Fruit fly (Drosophila melanogaster) whole organism, embryonic: ENCODE data around the gene CG7342.
A peak's percentile ranks its signal among the peaks of the same experiment; 100 is the strongest.

Experiments
- Abd-B ChIP-seq: fragments of 200-800 bp; sonication (Bioruptor generic); optimal IDR thresholded peaks from 2 replicates; lab custom pipeline; 2018; ENCODE audit warnings: missing biosample characterization, mild to moderate bottlenecking, missing genetic modification characterization, moderate library complexity
- Ada2b ChIP-seq: fragments of 200-800 bp; sonication (Bioruptor generic); IDR thresholded peaks from 2 replicates; pipeline ENCODE4 v1.3.6; 2022; ENCODE audit warnings: missing biosample characterization, missing genetic modification characterization
- Bgb ChIP-seq: fragments of 200-800 bp; sonication (Bioruptor generic); IDR thresholded peaks from 2 replicates; pipeline ENCODE4 v1.3.6; 2022; ENCODE audit warnings: missing biosample characterization, missing genetic modification characterization; ENCODE audit not compliant: partially characterized antibody
- CG10543 ChIP-seq: fragments of 200-800 bp; sonication (Bioruptor generic); optimal IDR thresholded peaks from 3 replicates; lab custom pipeline; 2017; ENCODE audit warnings: missing biosample characterization, mild to moderate bottlenecking, missing genetic modification characterization, moderate library complexity
- CG10565 ChIP-seq: fragments of 200-800 bp; sonication (Bioruptor generic); optimal IDR thresholded peaks from 3 replicates; lab custom pipeline; 2016; ENCODE audit warnings: missing biosample characterization, mild to moderate bottlenecking, missing genetic modification characterization
- CG12942 ChIP-seq: fragments of 200-800 bp; sonication (Bioruptor generic); optimal IDR thresholded peaks from 3 replicates; lab custom pipeline; 2016; ENCODE audit warnings: missing biosample characterization, missing genetic modification characterization
- CG13287 ChIP-seq: fragments of 200-800 bp; sonication (Bioruptor generic); IDR thresholded peaks from 2 replicates; pipeline ENCODE4 v1.3.6; 2022; ENCODE audit warnings: missing biosample characterization, missing genetic modification characterization; ENCODE audit not compliant: partially characterized antibody
- CG14050 ChIP-seq: fragments of 200-800 bp; sonication (Bioruptor generic); IDR thresholded peaks from 3 replicates; pipeline ENCODE4 v1.3.6; 2022; ENCODE audit warnings: missing biosample characterization, missing genetic modification characterization
- CG15269 ChIP-seq: fragments of 200-800 bp; sonication (Bioruptor generic); optimal IDR thresholded peaks from 2 replicates; lab custom pipeline; 2018; ENCODE audit warnings: missing biosample characterization, mild to moderate bottlenecking, missing genetic modification characterization, moderate library complexity
- CG15514 ChIP-seq: fragments of 200-800 bp; sonication (Bioruptor generic); optimal IDR thresholded peaks from 3 replicates; lab custom pipeline; 2017; ENCODE audit warnings: missing biosample characterization, missing genetic modification characterization, mild to moderate bottlenecking, moderate library complexity, missing genetic modification reagents
- CG18262 ChIP-seq: fragments of 200-800 bp; optimal IDR thresholded peaks from 3 replicates; lab custom pipeline; 2019; ENCODE audit warnings: missing biosample characterization, mild to moderate bottlenecking, missing genetic modification characterization, moderate library complexity
- CG18599 ChIP-seq: fragments of 200-800 bp; sonication (Bioruptor generic); optimal IDR thresholded peaks from 3 replicates; lab custom pipeline; 2017; ENCODE audit warnings: missing biosample characterization, missing genetic modification characterization, mild to moderate bottlenecking, moderate library complexity, missing genetic modification reagents
- CG2199 ChIP-seq: fragments of 200-800 bp; sonication (Bioruptor generic); IDR thresholded peaks from 3 replicates; pipeline ENCODE4 v1.3.6; 2022; ENCODE audit warnings: missing biosample characterization, missing genetic modification characterization
- CG31224 ChIP-seq: fragments of 200-800 bp; sonication (Bioruptor generic); IDR thresholded peaks from 2 replicates; pipeline ENCODE4 v1.3.6; 2022; ENCODE audit warnings: missing biosample characterization, missing genetic modification characterization
- CG3407 ChIP-seq: fragments of 200-800 bp; sonication (Bioruptor generic); optimal IDR thresholded peaks from 2 replicates; lab custom pipeline; 2018; ENCODE audit warnings: missing biosample characterization, mild to moderate bottlenecking, missing genetic modification characterization
- CG4820 ChIP-seq: fragments of 200-800 bp; sonication (Bioruptor generic); optimal IDR thresholded peaks from 3 replicates; lab custom pipeline; 2016; ENCODE audit warnings: missing biosample characterization, missing genetic modification characterization
- CG6683 ChIP-seq: fragments of 200-800 bp; sonication (Bioruptor generic); optimal IDR thresholded peaks from 2 replicates; lab custom pipeline; 2017; ENCODE audit warnings: missing biosample characterization, mild to moderate bottlenecking, missing genetic modification characterization, missing genetic modification reagents
- CG7271 ChIP-seq: fragments of 200-800 bp; sonication (Bioruptor generic); optimal IDR thresholded peaks from 2 replicates; lab custom pipeline; 2018; ENCODE audit warnings: missing biosample characterization, mild to moderate bottlenecking, missing genetic modification characterization, moderate library complexity
- CG7786 ChIP-seq: fragments of 200-800 bp; sonication (Bioruptor generic); optimal IDR thresholded peaks from 2 replicates; lab custom pipeline; 2016; ENCODE audit warnings: missing biosample characterization, missing genetic modification characterization
- CG7839 ChIP-seq: fragments of 200-800 bp; sonication (Bioruptor generic); optimal IDR thresholded peaks from 3 replicates; lab custom pipeline; 2018; ENCODE audit warnings: missing biosample characterization, mild to moderate bottlenecking, missing genetic modification characterization, moderate library complexity
- CG7928 ChIP-seq: fragments of 200-800 bp; sonication (Bioruptor generic); optimal IDR thresholded peaks from 2 replicates; lab custom pipeline; 2017; ENCODE audit warnings: missing biosample characterization, mild to moderate bottlenecking, missing genetic modification characterization
- CG8944 ChIP-seq: fragments of 200-800 bp; sonication (Bioruptor generic); optimal IDR thresholded peaks from 3 replicates; lab custom pipeline; 2016; ENCODE audit warnings: missing biosample characterization, missing genetic modification characterization
- CG9609 ChIP-seq: fragments of 200-800 bp; sonication (Bioruptor generic); optimal IDR thresholded peaks from 3 replicates; lab custom pipeline; 2016; ENCODE audit warnings: missing biosample characterization, missing genetic modification characterization
- CG9727 ChIP-seq: fragments of 200-800 bp; sonication (Bioruptor generic); optimal IDR thresholded peaks from 3 replicates; lab custom pipeline; 2017; ENCODE audit warnings: missing biosample characterization, mild to moderate bottlenecking, missing genetic modification characterization
- Dbx ChIP-seq: fragments of 200-800 bp; sonication (Bioruptor generic); IDR thresholded peaks from 3 replicates; pipeline ENCODE4 v1.3.6; 2022; ENCODE audit warnings: missing biosample characterization, missing genetic modification characterization
- Doc2 ChIP-seq: fragments of 200-800 bp; sonication (Bioruptor generic); IDR thresholded peaks from 2 replicates; pipeline ENCODE4 v1.3.6; 2022; ENCODE audit warnings: missing biosample characterization, missing genetic modification characterization
- Eip74EF ChIP-seq, 2 experiments: fragments of 200-800 bp in 1 of 2; fragments of >200 bp in 1 of 2; sonication (Bioruptor generic) in 1 of 2; optimal IDR thresholded peaks; 2 replicates each; lab custom pipeline; 2017 to 2019; ENCODE audit warnings: missing biosample characterization in 2 of 2, missing genetic modification characterization in 2 of 2, mild to moderate bottlenecking in 1 of 2, moderate library complexity in 1 of 2
- Nf-YB ChIP-seq: fragments of 200-800 bp; sonication (Bioruptor generic); optimal IDR thresholded peaks from 3 replicates; lab custom pipeline; 2019; ENCODE audit warnings: missing biosample characterization, mild to moderate bottlenecking, missing genetic modification characterization, moderate library complexity
- Oaz ChIP-seq: fragments of 200-800 bp; sonication (Bioruptor generic); IDR thresholded peaks from 2 replicates; pipeline ENCODE4 v1.3.6; 2022; ENCODE audit warnings: missing biosample characterization, missing genetic modification characterization
- Sox100B ChIP-seq: fragments of 200-800 bp; sonication (Bioruptor generic); optimal IDR thresholded peaks from 3 replicates; lab custom pipeline; 2018; ENCODE audit warnings: missing biosample characterization, mild to moderate bottlenecking, missing genetic modification characterization
- Sry-β ChIP-seq: fragments of 200-800 bp; sonication (Bioruptor generic); optimal IDR thresholded peaks from 2 replicates; lab custom pipeline; 2018; ENCODE audit warnings: missing biosample characterization, mild to moderate bottlenecking, missing genetic modification characterization, moderate library complexity
- Ssrp ChIP-seq: fragments of 200-800 bp; sonication (Bioruptor generic); optimal IDR thresholded peaks from 2 replicates; lab custom pipeline; 2018; ENCODE audit warnings: missing biosample characterization, mild to moderate bottlenecking, missing genetic modification characterization, moderate library complexity
- aop ChIP-seq: fragments of 200-800 bp; sonication (Bioruptor generic); IDR thresholded peaks from 2 replicates; pipeline ENCODE4 v1.3.6; 2022; ENCODE audit warnings: missing biosample characterization, missing genetic modification characterization
- cad ChIP-seq: fragments of >200 bp; optimal IDR thresholded peaks from 2 replicates; lab custom pipeline; 2017; ENCODE audit warnings: missing biosample characterization, missing genetic modification characterization
- dmrt99B ChIP-seq: fragments of 200-800 bp; sonication (Bioruptor generic); optimal IDR thresholded peaks from 2 replicates; lab custom pipeline; 2018; ENCODE audit warnings: missing biosample characterization, mild to moderate bottlenecking, missing genetic modification characterization, moderate library complexity
- esg ChIP-seq: fragments of 200-800 bp; sonication (Bioruptor generic); conservative IDR thresholded peaks from 2 replicates; pipeline ENCODE4 v1.3.6; 2022; ENCODE audit warnings: missing biosample characterization, missing genetic modification characterization
- fd96Cb ChIP-seq: fragments of 200-800 bp; sonication (Bioruptor generic); optimal IDR thresholded peaks from 2 replicates; lab custom pipeline; 2018; ENCODE audit warnings: missing biosample characterization, mild to moderate bottlenecking, missing genetic modification characterization, moderate library complexity
- fru ChIP-seq: fragments of >200 bp; optimal IDR thresholded peaks from 2 replicates; lab custom pipeline; 2017
- grau ChIP-seq: fragments of 200-800 bp; optimal IDR thresholded peaks from 3 replicates; lab custom pipeline; 2019; ENCODE audit warnings: missing biosample characterization, mild to moderate bottlenecking, missing genetic modification characterization, moderate library complexity
- gsb ChIP-seq: fragments of 200-800 bp; sonication (Bioruptor generic); IDR thresholded peaks from 2 replicates; pipeline ENCODE4 v1.3.6; 2022; ENCODE audit warnings: missing biosample characterization, missing genetic modification characterization
- jumu ChIP-seq: fragments of 200-800 bp; sonication (Bioruptor generic); optimal IDR thresholded peaks from 3 replicates; lab custom pipeline; 2016; ENCODE audit warnings: missing biosample characterization, missing genetic modification characterization
- nerfin-1 ChIP-seq: fragments of 200-800 bp; sonication (Bioruptor generic); optimal IDR thresholded peaks from 3 replicates; lab custom pipeline; 2019; ENCODE audit warnings: missing biosample characterization, mild to moderate bottlenecking, missing genetic modification characterization, moderate library complexity
- nmo ChIP-seq: fragments of 200-800 bp; sonication (Bioruptor generic); optimal IDR thresholded peaks from 2 replicates; lab custom pipeline; 2018; ENCODE audit warnings: missing biosample characterization, mild to moderate bottlenecking, missing genetic modification characterization, moderate library complexity
- pita ChIP-seq: fragments of 200-800 bp; sonication (Bioruptor generic); optimal IDR thresholded peaks from 2 replicates; lab custom pipeline; 2017; ENCODE audit warnings: missing biosample characterization, mild to moderate bottlenecking, missing genetic modification characterization
- ro ChIP-seq: fragments of 200-800 bp; sonication (Bioruptor generic); IDR thresholded peaks from 2 replicates; pipeline ENCODE4 v1.3.6; 2022; ENCODE audit warnings: missing biosample characterization, missing genetic modification characterization
- sisA ChIP-seq: fragments of 200-800 bp; sonication (Bioruptor generic); IDR thresholded peaks from 2 replicates; pipeline ENCODE4 v1.3.6; 2022; ENCODE audit warnings: missing biosample characterization, missing genetic modification characterization
- stwl ChIP-seq: fragments of 200-800 bp; sonication (Bioruptor generic); optimal IDR thresholded peaks from 3 replicates; lab custom pipeline; 2018; ENCODE audit warnings: missing biosample characterization, mild to moderate bottlenecking, missing genetic modification characterization, moderate library complexity
- tna ChIP-seq: fragments of 200-800 bp; sonication (Bioruptor generic); IDR thresholded peaks from 2 replicates; pipeline ENCODE4 v1.3.6; 2022; ENCODE audit warnings: missing biosample characterization, missing genetic modification characterization; ENCODE audit not compliant: partially characterized antibody
- wdn ChIP-seq: fragments of 200-800 bp; sonication (Bioruptor generic); IDR thresholded peaks from 2 replicates; pipeline ENCODE4 v1.3.6; 2022; ENCODE audit warnings: missing biosample characterization, missing genetic modification characterization
- zen2 ChIP-seq: fragments of 200-800 bp; sonication (Bioruptor generic); IDR thresholded peaks from 3 replicates; pipeline ENCODE4 v1.3.6; 2022; ENCODE audit warnings: missing biosample characterization, missing genetic modification characterization; ENCODE audit not compliant: partially characterized antibody

CG7342 gene

dm6 chr3R:19623606-19624005 is 20.4 kb downstream of the CG7342 start (continued):
- peak; percentile 42 for TF ChIP-seq CG9727
- peak; percentile 28 for TF ChIP-seq Sox100B (GFP tag; lab: Kevin White, UChicago)
- peak; percentile 58 for TF ChIP-seq Abd-B (GFP tag; lab: Kevin White, UChicago)
- no peak for TF ChIP-seq cad (GFP tag; lab: Kevin White, UChicago)
- TF ChIP-seq CG7839 (tag; lab: Kevin White, UChicago): peak; percentile 73
- TF ChIP-seq Eip74EF (GFP tag; optimal IDR thresholded peaks at IDR 0.05; lab: Kevin White, UChicago): peak in 1 of 2 experiments; percentile 28
- no peak for TF ChIP-seq zen2
- peak; percentile 62 for TF ChIP-seq fd96Cb (tag; lab: Kevin White, UChicago)
- TF ChIP-seq Ssrp (tag; lab: Kevin White, UChicago): peak; percentile 38
- TF ChIP-seq stwl: no peak
- peak; percentile 69 for TF ChIP-seq dmrt99B (tag; lab: Kevin White, UChicago)
- no peak for TF ChIP-seq Bgb (GFP tag; lab: Robert Waterston, UW)
- TF ChIP-seq gsb (GFP tag; lab: Robert Waterston, UW): 0 out of 2 replicates have a peak, but pooled peaks have one; percentile 20
- TF ChIP-seq CG12942: peak; percentile 44
- TF ChIP-seq nerfin-1: peak; percentile 6
- peak; percentile 47 for TF ChIP-seq CG7786
- TF ChIP-seq Doc2 (GFP tag; lab: Robert Waterston, UW): no peak
- 0 out of 2 replicates have a peak, but pooled peaks have one; percentile 36 for TF ChIP-seq CG31224 (GFP tag; lab: Robert Waterston, UW)
- peak; percentile 75 for TF ChIP-seq Ada2b (GFP tag; lab: Robert Waterston, UW)
- TF ChIP-seq CG13287: no peak
- TF ChIP-seq fru: no peak
- no peak for TF ChIP-seq Sry-β (GFP tag; lab: Kevin White, UChicago)
- TF ChIP-seq Dbx (GFP tag; lab: Robert Waterston, UW): peak; percentile 55; the same call in 1 of the 3 replicates
- peak; percentile 55 for TF ChIP-seq CG15269 (tag; lab: Kevin White, UChicago)
- TF ChIP-seq CG14050 (GFP tag; lab: Robert Waterston, UW): peak; percentile 64
- peak; percentile 55 for TF ChIP-seq CG18599
- TF ChIP-seq CG6683 (GFP tag; lab: Kevin White, UChicago): no peak
- no peak for TF ChIP-seq CG7928
- peak; percentile 45 for TF ChIP-seq CG4820 (GFP tag; lab: Kevin White, UChicago)
- TF ChIP-seq CG15514: peak; percentile 39
- peak; percentile 18 for TF ChIP-seq jumu
- TF ChIP-seq CG18262: peak; percentile 48
- TF ChIP-seq pita (GFP tag; lab: Kevin White, UChicago): no peak
- TF ChIP-seq grau (tag; lab: Kevin White, UChicago): peak; percentile 56
- no peak for TF ChIP-seq tna (GFP tag; lab: Robert Waterston, UW)
- no peak for TF ChIP-seq aop (GFP tag; lab: Robert Waterston, UW)
- TF ChIP-seq CG7271 (tag; lab: Kevin White, UChicago): no peak
- TF ChIP-seq CG8944 (GFP tag; lab: Kevin White, UChicago): peak; percentile 56
- TF ChIP-seq sisA: peak; percentile 74
- TF ChIP-seq CG10565 (GFP tag; lab: Kevin White, UChicago): no peak
- no peak for TF ChIP-seq CG3407 (GFP tag; lab: Kevin White, UChicago)
- TF ChIP-seq Nf-YB: no peak
- peak; percentile 57 for TF ChIP-seq esg (GFP tag; lab: Robert Waterston, UW)
- no peak for TF ChIP-seq Oaz (GFP tag; lab: Robert Waterston, UW)
- peak; percentile 25 for TF ChIP-seq CG9609
- TF ChIP-seq CG2199 (GFP tag; lab: Robert Waterston, UW): no peak
- peak; percentile 75 for TF ChIP-seq nmo (GFP tag; lab: Kevin White, UChicago)
- TF ChIP-seq wdn (GFP tag; lab: Robert Waterston, UW): peak; percentile 65; the same call in 1 of the 2 replicates
- 0 out of 2 replicates have a peak, but pooled peaks have one; percentile 17 for TF ChIP-seq ro
- TF ChIP-seq CG10543 (GFP tag; lab: Kevin White, UChicago): no peak
